Worm (Caenorhabditis elegans) whole organism, early embryonic: ENCODE results near the gene srh-142.

ENCODE experiments used
- F13C5.2 ChIP-seq: sonication (generic microtip); optimal IDR thresholded peaks from 2 replicates; lab custom pipeline; 2017; ENCODE audit warnings: mild to moderate bottlenecking, missing genetic modification characterization, inconsistent platforms, missing compliant biosample characterization
- aly-1 ChIP-seq: sonication (generic microtip); optimal IDR thresholded peaks from 2 replicates; lab custom pipeline; 2016; ENCODE audit warnings: missing genetic modification characterization, missing compliant biosample characterization
- ama-1 ChIP-seq: fragments of 150-350 bp; optimal IDR thresholded peaks from 2 replicates; lab custom pipeline; 2014
- ets-7 ChIP-seq: sonication (generic microtip); optimal IDR thresholded peaks from 2 replicates; lab custom pipeline; 2016; ENCODE audit warnings: missing genotype, missing genetic modification characterization, missing compliant biosample characterization
- hmbx-1 ChIP-seq: sonication (generic microtip); optimal IDR thresholded peaks from 2 replicates; lab custom pipeline; 2016; ENCODE audit warnings: mild to moderate bottlenecking, missing genetic modification characterization, missing compliant biosample characterization
- hmg-4 ChIP-seq: fragments of 200-800 bp; sonication (Bioruptor generic); optimal IDR thresholded peaks from 2 replicates; lab custom pipeline; 2018; ENCODE audit warnings: mild to moderate bottlenecking, missing genetic modification characterization, missing compliant biosample characterization
- pes-1 ChIP-seq: fragments of 200-800 bp; sonication (Bioruptor generic); IDR thresholded peaks from 2 replicates; pipeline ENCODE4 v1.3.6; 2022; ENCODE audit warnings: missing genetic modification reagents, missing genetic modification characterization, missing compliant biosample characterization
- scrt-1 ChIP-seq: fragments of 200-800 bp; sonication (Bioruptor generic); IDR thresholded peaks from 2 replicates; pipeline ENCODE4 v1.3.6; 2022; ENCODE audit warnings: missing genetic modification characterization, missing compliant biosample characterization
- tbx-11 ChIP-seq: fragments of 200-800 bp; sonication (Bioruptor generic); IDR thresholded peaks from 2 replicates; pipeline ENCODE4 v1.3.6; 2022; ENCODE audit warnings: missing genetic modification characterization, missing compliant biosample characterization
- tra-4 ChIP-seq: sonication (generic microtip); optimal IDR thresholded peaks from 2 replicates; lab custom pipeline; 2017; ENCODE audit warnings: missing genetic modification characterization, missing compliant biosample characterization

DNA sequence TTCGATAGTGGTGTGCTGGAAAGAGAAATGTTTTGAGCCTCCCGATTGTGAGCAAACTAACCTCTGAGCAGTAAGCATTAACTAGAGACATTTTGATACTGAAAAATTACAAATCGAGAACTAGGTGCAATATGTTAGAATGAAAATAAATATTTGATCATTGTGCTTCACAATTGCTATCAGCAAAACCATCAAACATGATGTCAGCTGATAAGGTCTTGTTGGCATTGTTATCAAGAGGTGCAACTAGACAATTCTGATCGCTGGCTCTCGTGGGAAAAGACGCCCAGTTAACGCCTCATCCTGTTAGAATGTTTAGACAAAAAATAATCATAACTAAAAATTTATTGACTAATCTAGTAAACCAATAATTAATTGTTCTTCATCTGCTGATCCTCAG lies 33.6 kb upstream of the srh-142 start, which contains the start of gene comt-2:
- TF ChIP-seq hmbx-1 (tag; lab: Kevin White, UChicago) (no peak), ets-7 (tag; lab: Kevin White, UChicago) (no peak), ama-1 (no peak), pes-1 (GFP tag; lab: Robert Waterston, UW) (no peak), scrt-1 (GFP tag; lab: Robert Waterston, UW) (no peak), tra-4 (no peak), aly-1 (tag; lab: Kevin White, UChicago) (no peak), F13C5.2 (no peak), tbx-11 (GFP tag; lab: Robert Waterston, UW) (no peak), hmg-4 (GFP tag; lab: Kevin White, UChicago) (no peak)
